Fruit fly (Drosophila melanogaster) whole organism, embryonic: Measurements from ENCODE around the gene CG12078.

Source experiments
- BEAF-32 ChIP-seq: fragments of 200-800 bp; sonication (Bioruptor generic); optimal IDR thresholded peaks from 3 replicates; lab custom pipeline; 2017; ENCODE audit warnings: missing biosample characterization, missing genetic modification characterization, mild to moderate bottlenecking, moderate library complexity, missing genetic modification reagents
- CG12744 ChIP-seq: fragments of 200-800 bp; sonication (Bioruptor generic); optimal IDR thresholded peaks from 2 replicates; lab custom pipeline; 2016; ENCODE audit warnings: missing biosample characterization, missing genetic modification characterization
- CG13123 ChIP-seq: fragments of 200-800 bp; sonication (Bioruptor generic); optimal IDR thresholded peaks from 2 replicates; lab custom pipeline; 2016; ENCODE audit warnings: missing biosample characterization, missing genetic modification characterization
- CG14667 ChIP-seq: fragments of 200-800 bp; sonication (Bioruptor generic); IDR thresholded peaks from 2 replicates; pipeline ENCODE4 v1.3.6; 2022; ENCODE audit warnings: missing biosample characterization, missing genetic modification characterization
- CG15269 ChIP-seq: fragments of 200-800 bp; sonication (Bioruptor generic); optimal IDR thresholded peaks from 2 replicates; lab custom pipeline; 2018; ENCODE audit warnings: missing biosample characterization, mild to moderate bottlenecking, missing genetic modification characterization, moderate library complexity
- CG17328 ChIP-seq: fragments of 200-800 bp; sonication (Bioruptor generic); IDR thresholded peaks from 2 replicates; pipeline ENCODE4 v1.3.6; 2022; ENCODE audit warnings: missing biosample characterization, missing genetic modification characterization
- CG17612 ChIP-seq: fragments of 200-800 bp; sonication (Bioruptor generic); IDR thresholded peaks from 2 replicates; pipeline ENCODE4 v1.3.6; 2022; ENCODE audit warnings: missing biosample characterization, missing genetic modification characterization
- CG2129 ChIP-seq: fragments of 200-800 bp; sonication (Bioruptor generic); IDR thresholded peaks from 2 replicates; pipeline ENCODE4 v1.3.6; 2022; ENCODE audit warnings: missing biosample characterization, missing genetic modification characterization; ENCODE audit not compliant: partially characterized antibody
- CG31388 ChIP-seq: fragments of 200-800 bp; sonication (Bioruptor generic); optimal IDR thresholded peaks from 2 replicates; lab custom pipeline; 2016; ENCODE audit warnings: missing biosample characterization, missing genetic modification characterization
- CG4730 ChIP-seq: fragments of 200-800 bp; sonication (Bioruptor generic); IDR thresholded peaks from 2 replicates; pipeline ENCODE4 v1.3.6; 2022; ENCODE audit warnings: missing biosample characterization, missing genetic modification characterization
- CG7372 ChIP-seq: fragments of 200-800 bp; sonication (Bioruptor generic); IDR thresholded peaks from 2 replicates; pipeline ENCODE4 v1.3.6; 2022; ENCODE audit warnings: missing biosample characterization, missing genetic modification characterization
- CG7963 ChIP-seq: fragments of 200-800 bp; sonication (Bioruptor generic); IDR thresholded peaks from 3 replicates; pipeline ENCODE4 v1.3.6; 2022; ENCODE audit warnings: missing biosample characterization, missing genetic modification characterization; ENCODE audit not compliant: partially characterized antibody
- CG8924 ChIP-seq: fragments of 200-800 bp; optimal IDR thresholded peaks from 3 replicates; lab custom pipeline; 2019; ENCODE audit warnings: missing biosample characterization, mild to moderate bottlenecking, missing genetic modification characterization, moderate library complexity
- CG9609 ChIP-seq: fragments of 200-800 bp; sonication (Bioruptor generic); optimal IDR thresholded peaks from 3 replicates; lab custom pipeline; 2016; ENCODE audit warnings: missing biosample characterization, missing genetic modification characterization
- CG9817 ChIP-seq: fragments of 200-800 bp; sonication (Bioruptor generic); optimal IDR thresholded peaks from 2 replicates; lab custom pipeline; 2018; ENCODE audit warnings: missing biosample characterization, mild to moderate bottlenecking, missing genetic modification characterization, moderate library complexity
- Dll ChIP-seq: fragments of 200-800 bp; sonication (Bioruptor generic); IDR thresholded peaks from 4 replicates; pipeline ENCODE4 v1.3.6; 2022; ENCODE audit warnings: missing biosample characterization, missing genetic modification characterization; ENCODE audit not compliant: partially characterized antibody
- Dref ChIP-seq: fragments of 200-800 bp; sonication (Bioruptor generic); IDR thresholded peaks from 2 replicates; pipeline ENCODE4 v1.3.6; 2022; ENCODE audit warnings: missing biosample characterization, missing genetic modification characterization
- HLH54F ChIP-seq: fragments of 200-800 bp; sonication (Bioruptor generic); optimal IDR thresholded peaks from 3 replicates; lab custom pipeline; 2016; ENCODE audit warnings: missing biosample characterization, missing genetic modification characterization
- Hr3 ChIP-seq: fragments of 200-800 bp; sonication (Bioruptor generic); optimal IDR thresholded peaks from 3 replicates; lab custom pipeline; 2016; ENCODE audit warnings: missing biosample characterization, missing genetic modification characterization
- Hr51 ChIP-seq, 2 experiments: fragments of 200-800 bp; sonication (Bioruptor generic); optimal IDR thresholded peaks; 2 replicates in 1 of 2; 3 replicates in 1 of 2; lab custom pipeline; 2016 to 2018; ENCODE audit warnings: missing biosample characterization in 2 of 2, missing genetic modification characterization in 2 of 2, mild to moderate bottlenecking in 1 of 2, moderate library complexity in 1 of 2
- Hsf ChIP-seq: fragments of 200-800 bp; sonication (Bioruptor generic); optimal IDR thresholded peaks from 3 replicates; lab custom pipeline; 2016; ENCODE audit warnings: missing biosample characterization, missing genetic modification characterization
- MBD-R2 ChIP-seq: fragments of 200-800 bp; sonication (Bioruptor generic); IDR thresholded peaks from 2 replicates; pipeline ENCODE4 v1.3.6; 2022; ENCODE audit warnings: missing biosample characterization, missing genetic modification characterization
- Oli ChIP-seq: fragments of 200-800 bp; sonication (Bioruptor generic); optimal IDR thresholded peaks from 2 replicates; lab custom pipeline; 2018; ENCODE audit warnings: missing biosample characterization, mild to moderate bottlenecking, missing genetic modification characterization, moderate library complexity
- Opbp ChIP-seq: fragments of 200-800 bp; sonication (Bioruptor generic); IDR thresholded peaks from 3 replicates; pipeline ENCODE4 v1.3.6; 2022; ENCODE audit warnings: missing biosample characterization, missing genetic modification characterization; ENCODE audit not compliant: partially characterized antibody
- Ptx1 ChIP-seq: fragments of 200-800 bp; sonication (Bioruptor generic); IDR thresholded peaks from 2 replicates; pipeline ENCODE4 v1.3.6; 2022; ENCODE audit warnings: missing biosample characterization, missing genetic modification characterization
- Rfx ChIP-seq: fragments of 200-800 bp; sonication (Bioruptor generic); IDR thresholded peaks from 2 replicates; pipeline ENCODE4 v1.3.6; 2022; ENCODE audit warnings: missing biosample characterization, missing genetic modification characterization
- Stat92E ChIP-seq, 3 experiments: fragments of >200 bp in 2 of 3; fragments of 200-800 bp in 1 of 3; sonication (Bioruptor generic) in 1 of 3; optimal IDR thresholded peaks; 2 replicates each; lab custom pipeline; 2017 to 2019; ENCODE audit warnings: missing biosample characterization in 3 of 3, missing genetic modification characterization in 3 of 3, mild to moderate bottlenecking in 1 of 3, moderate library complexity in 1 of 3
- amos ChIP-seq: fragments of 200-800 bp; sonication (Bioruptor generic); IDR thresholded peaks from 2 replicates; pipeline ENCODE4 v1.3.6; 2022; ENCODE audit warnings: missing biosample characterization, missing genetic modification characterization; ENCODE audit not compliant: partially characterized antibody
- bab2 ChIP-seq: fragments of 200-800 bp; sonication (Bioruptor generic); optimal IDR thresholded peaks from 2 replicates; lab custom pipeline; 2016; ENCODE audit warnings: missing biosample characterization, missing genetic modification characterization
- ci ChIP-seq: fragments of 200-800 bp; sonication (Bioruptor generic); IDR thresholded peaks from 3 replicates; pipeline ENCODE4 v1.3.6; 2022; ENCODE audit warnings: missing biosample characterization, missing genetic modification characterization
- crc ChIP-seq: fragments of 200-800 bp; sonication (Bioruptor generic); optimal IDR thresholded peaks from 2 replicates; lab custom pipeline; 2016; ENCODE audit warnings: missing biosample characterization, missing genetic modification characterization
- crp ChIP-seq, 2 experiments: fragments of 200-800 bp; sonication (Bioruptor generic); optimal IDR thresholded peaks; 2 replicates in 1 of 2; 3 replicates in 1 of 2; lab custom pipeline; 2017; ENCODE audit warnings: missing biosample characterization in 2 of 2, missing genetic modification characterization in 2 of 2, mild to moderate bottlenecking in 1 of 2, moderate library complexity in 1 of 2
- dysf ChIP-seq: fragments of 200-800 bp; sonication (Bioruptor generic); IDR thresholded peaks from 3 replicates; pipeline ENCODE4 v1.3.6; 2022; ENCODE audit warnings: missing biosample characterization, missing genetic modification characterization
- fru ChIP-seq: fragments of >200 bp; optimal IDR thresholded peaks from 2 replicates; lab custom pipeline; 2017
- ftz-f1 ChIP-seq: fragments of 200-800 bp; sonication (Bioruptor generic); optimal IDR thresholded peaks from 2 replicates; lab custom pipeline; 2016; ENCODE audit warnings: missing biosample characterization, missing genetic modification characterization
- gfzf ChIP-seq: fragments of 200-800 bp; sonication (Bioruptor generic); optimal IDR thresholded peaks from 2 replicates; lab custom pipeline; 2016; ENCODE audit warnings: missing biosample characterization, mild to moderate bottlenecking, missing genetic modification characterization, moderate library complexity
- grau ChIP-seq: fragments of 200-800 bp; optimal IDR thresholded peaks from 3 replicates; lab custom pipeline; 2019; ENCODE audit warnings: missing biosample characterization, mild to moderate bottlenecking, missing genetic modification characterization, moderate library complexity
- gro ChIP-seq: fragments of 200-800 bp; sonication (Bioruptor generic); optimal IDR thresholded peaks from 2 replicates; lab custom pipeline; 2016; ENCODE audit warnings: missing biosample characterization, missing genetic modification characterization
- gt ChIP-seq: fragments of 200-800 bp; sonication (Bioruptor generic); IDR thresholded peaks from 2 replicates; pipeline ENCODE4 v1.3.6; 2022; ENCODE audit warnings: missing biosample characterization, missing genetic modification characterization
- hb ChIP-seq: fragments of 200-800 bp; sonication (Bioruptor generic); IDR thresholded peaks from 3 replicates; pipeline ENCODE4 v1.3.6; 2022; ENCODE audit warnings: missing biosample characterization, missing genetic modification characterization; ENCODE audit not compliant: partially characterized antibody
- hkb ChIP-seq, 2 experiments: fragments of 200-800 bp in 1 of 2; fragments of >200 bp in 1 of 2; sonication (Bioruptor generic) in 1 of 2; IDR thresholded peaks in 1 of 2; optimal IDR thresholded peaks in 1 of 2; 2 replicates each; pipeline versions ENCODE4 v1.3.6 to Lab custom; 2017 to 2022; ENCODE audit warnings: missing biosample characterization in 1 of 2, missing genetic modification characterization in 1 of 2
- nau ChIP-seq: fragments of 200-800 bp; sonication (Bioruptor generic); optimal IDR thresholded peaks from 3 replicates; lab custom pipeline; 2017; ENCODE audit warnings: missing biosample characterization, mild to moderate bottlenecking, missing genetic modification characterization, missing genetic modification reagents
- nom ChIP-seq: fragments of 200-800 bp; sonication (Bioruptor generic); optimal IDR thresholded peaks from 2 replicates; lab custom pipeline; 2017; ENCODE audit warnings: missing biosample characterization, missing genetic modification characterization, mild to moderate bottlenecking, moderate library complexity, missing genetic modification reagents
- p53 ChIP-seq: fragments of 200-800 bp; sonication (Bioruptor generic); optimal IDR thresholded peaks from 2 replicates; lab custom pipeline; 2016; ENCODE audit warnings: missing biosample characterization, missing genetic modification characterization
- sqz ChIP-seq: fragments of 200-800 bp; sonication (Bioruptor generic); optimal IDR thresholded peaks from 3 replicates; lab custom pipeline; 2018; ENCODE audit warnings: missing biosample characterization, mild to moderate bottlenecking, missing genetic modification characterization
- ttk ChIP-seq: fragments of 200-800 bp; sonication (Bioruptor generic); IDR thresholded peaks from 2 replicates; pipeline ENCODE4 v2.1.2; 2022; ENCODE audit warnings: missing biosample characterization, missing genetic modification characterization
- usp ChIP-seq: fragments of >200 bp; optimal IDR thresholded peaks from 2 replicates; lab custom pipeline; 2017; ENCODE audit warnings: missing biosample characterization, missing genetic modification characterization
- z ChIP-seq: fragments of 200-800 bp; sonication (Bioruptor generic); IDR thresholded peaks from 3 replicates; pipeline ENCODE4 v1.3.6; 2022; ENCODE audit warnings: missing biosample characterization, missing genetic modification characterization

CG12078 gene

DNA sequence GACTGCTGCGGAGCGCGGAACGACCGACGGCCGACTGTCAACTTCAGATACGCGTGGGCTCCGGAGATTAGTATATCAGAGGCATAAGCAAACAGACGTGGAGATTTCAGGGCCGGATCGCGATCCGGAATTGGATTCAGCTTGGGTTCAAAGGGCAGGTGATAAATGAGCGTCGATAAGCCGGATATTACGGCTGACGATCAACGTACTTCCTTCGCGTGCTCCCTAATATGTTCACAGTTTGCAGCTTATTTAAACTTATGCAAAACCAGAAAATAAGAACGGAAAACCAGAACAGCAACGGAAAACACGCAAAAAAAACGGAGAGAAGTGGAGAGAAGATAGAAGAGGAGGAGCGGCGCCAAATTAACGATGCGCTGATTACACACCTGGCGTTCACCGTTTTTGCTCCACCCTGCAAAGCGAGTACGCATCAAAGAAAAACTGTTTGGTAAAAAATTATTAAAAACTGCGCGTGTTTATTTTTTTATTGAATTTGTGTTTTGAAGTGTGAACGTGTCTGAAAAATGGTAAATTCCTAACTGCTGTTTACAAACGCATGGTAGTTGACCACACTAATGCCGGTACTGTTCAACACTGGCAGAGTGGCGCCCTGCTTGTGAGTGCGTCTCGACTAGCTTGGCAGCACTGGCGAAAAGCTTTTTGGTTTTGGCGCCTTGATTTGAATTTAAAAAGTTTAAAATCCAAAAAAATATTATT lies 4.9 kb downstream of the CG12078 start, which contains the start of gene CG17746 (continued):
- TF ChIP-seq Dll (GFP tag; lab: Robert Waterston, UW) (peak; percentile 57; the same call in 3 of the 4 replicates), Dref (GFP tag; lab: Robert Waterston, UW) (peak; percentile 45; the same call in 1 of the 2 replicates), CG9609 (GFP tag; lab: Kevin White, UChicago) (no peak), CG14667 (GFP tag; lab: Robert Waterston, UW) (no peak), nom (GFP tag; lab: Kevin White, UChicago) (peak; percentile 57), ftz-f1 (GFP tag; lab: Kevin White, UChicago) (peak; percentile 72), CG4730 (no peak), CG2129 (GFP tag; lab: Robert Waterston, UW) (no peak), fru (lab: Kevin White, UChicago) (no peak), crp (GFP tag; optimal IDR thresholded peaks at IDR 0.05; lab: Kevin White, UChicago) (no peak), ttk (GFP tag; lab: Robert Waterston, UW) (no peak), CG17612 (GFP tag; lab: Robert Waterston, UW) (no peak), Rfx (GFP tag; lab: Robert Waterston, UW) (peak; percentile 79), Hr3 (GFP tag; lab: Kevin White, UChicago) (peak; percentile 41), hkb (optimal IDR thresholded peaks at IDR 0.05; lab: Kevin White, UChicago) (peak; percentile 84), hkb (GFP tag; IDR thresholded peaks at IDR 0.05; lab: Robert Waterston, UW) (no peak), gro (GFP tag; lab: Kevin White, UChicago) (peak; percentile 82), CG17328 (GFP tag; lab: Robert Waterston, UW) (no peak), hb (GFP tag; lab: Robert Waterston, UW) (peak; percentile 22; the same call in 1 of the 3 replicates), HLH54F (GFP tag; lab: Kevin White, UChicago) (peak; percentile 32), CG7372 (GFP tag; lab: Robert Waterston, UW) (no peak), bab2 (peak; percentile 58), CG9817 (peak; percentile 36), CG7963 (GFP tag; lab: Robert Waterston, UW) (no peak), ci (peak; percentile 30; the same call in 2 of the 3 replicates), Hsf (GFP tag; lab: Kevin White, UChicago) (peak; percentile 45), z (GFP tag; lab: Robert Waterston, UW) (no peak), gt (GFP tag; lab: Robert Waterston, UW) (no peak), CG8924 (tag; lab: Kevin White, UChicago) (peak; percentile 10), MBD-R2 (GFP tag; lab: Robert Waterston, UW) (peak; percentile 80), usp (GFP tag; lab: Kevin White, UChicago) (no peak), CG12744 (GFP tag; lab: Kevin White, UChicago) (peak; percentile 50), Hr51 (GFP tag; optimal IDR thresholded peaks at IDR 0.05; lab: Kevin White, UChicago) (peak in 1 of 2 experiments; percentile 78), CG31388 (GFP tag; lab: Kevin White, UChicago) (no peak), nau (GFP tag; lab: Kevin White, UChicago) (no peak), amos (peak; percentile 64; the same call in 1 of the 2 replicates), gfzf (GFP tag; lab: Kevin White, UChicago) (peak; percentile 99), CG15269 (no peak), CG13123 (GFP tag; lab: Kevin White, UChicago) (peak; percentile 39), BEAF-32 (GFP tag; lab: Kevin White, UChicago) (peak; percentile 48), sqz (GFP tag; lab: Kevin White, UChicago) (peak; percentile 81), p53 (GFP tag; lab: Kevin White, UChicago) (peak; percentile 59), grau (tag; lab: Kevin White, UChicago) (peak; percentile 25), Oli (tag; lab: Kevin White, UChicago) (no peak), Opbp (GFP tag; lab: Robert Waterston, UW) (peak; percentile 80), dysf (peak; percentile 37; the same call in 1 of the 3 replicates), Ptx1 (GFP tag; lab: Robert Waterston, UW) (no peak), crc (no peak), Stat92E (GFP tag; optimal IDR thresholded peaks at IDR 0.05; lab: Kevin White, UChicago) (peak in 1 of 3 experiments; percentile 38)
